Worm (Caenorhabditis elegans) whole organism, L4/young adult: ENCODE results near the gene ZK354.8.
"Not testable (repeated sequence)": the region's sequence is repeated elsewhere in the genome, so short reads cannot be mapped to it uniquely, and the experiment has no call there.

Source experiments
- W03F9.2 ChIP-seq: fragments of 150-350 bp; optimal IDR thresholded peaks from 2 replicates; lab custom pipeline; 2014; ENCODE audit warnings: missing biosample characterization, missing genetic modification characterization
- dao-5 ChIP-seq: sonication (generic microtip); optimal IDR thresholded peaks from 2 replicates; lab custom pipeline; 2016; ENCODE audit warnings: missing genotype, missing genetic modification characterization, moderate library complexity, missing compliant biosample characterization
- him-1 ChIP-seq: sonication (generic microtip); optimal IDR thresholded peaks from 2 replicates; lab custom pipeline; 2016; ENCODE audit warnings: missing genotype, missing genetic modification reagents, missing genetic modification characterization, missing compliant biosample characterization

- TF ChIP-seq him-1 (tag; lab: Kevin White, UChicago); dao-5; W03F9.2: not testable (repeated sequence)
These were observed 7.1 kb upstream of the ZK354.8 start, which contains the start of the genes msp-59 and ZK354.2 for ce11 chrIV:5313011-5313410.
